Fruit fly (Drosophila melanogaster) whole organism, embryonic: ENCODE measurements around the gene CG9107.

Experiments
- Ada2b ChIP-seq: fragments of 200-800 bp; sonication (Bioruptor generic); IDR thresholded peaks from 2 replicates; pipeline ENCODE4 v1.3.6; 2022; ENCODE audit warnings: missing biosample characterization, missing genetic modification characterization
- CG1024 ChIP-seq: fragments of 200-800 bp; sonication (Bioruptor generic); IDR thresholded peaks from 2 replicates; pipeline ENCODE4 v1.3.6; 2022; ENCODE audit warnings: missing biosample characterization, missing genetic modification characterization
- CG11247 ChIP-seq: fragments of 200-800 bp; sonication (Bioruptor generic); IDR thresholded peaks from 2 replicates; pipeline ENCODE4 v1.3.6; 2022; ENCODE audit warnings: missing biosample characterization, missing genetic modification characterization
- CG11560 ChIP-seq: fragments of 200-800 bp; sonication (Bioruptor generic); IDR thresholded peaks from 3 replicates; pipeline ENCODE4 v1.3.6; 2022; ENCODE audit warnings: missing biosample characterization, missing genetic modification characterization
- CG12219 ChIP-seq: fragments of 200-800 bp; sonication (Bioruptor generic); optimal IDR thresholded peaks from 3 replicates; lab custom pipeline; 2018; ENCODE audit warnings: missing biosample characterization, mild to moderate bottlenecking, missing genetic modification characterization
- CG13894 ChIP-seq: fragments of 200-800 bp; sonication (Bioruptor generic); optimal IDR thresholded peaks from 3 replicates; lab custom pipeline; 2018; ENCODE audit warnings: missing biosample characterization, mild to moderate bottlenecking, missing genetic modification characterization, moderate library complexity
- CG14860 ChIP-seq: fragments of 200-800 bp; sonication (Bioruptor generic); IDR thresholded peaks from 3 replicates; pipeline ENCODE4 v1.3.6; 2022; ENCODE audit warnings: missing biosample characterization, missing genetic modification characterization; ENCODE audit not compliant: partially characterized antibody
- CG15601 ChIP-seq: fragments of 200-800 bp; sonication (Bioruptor generic); optimal IDR thresholded peaks from 3 replicates; lab custom pipeline; 2019; ENCODE audit warnings: missing biosample characterization, mild to moderate bottlenecking, missing genetic modification characterization, moderate library complexity
- CG17361 ChIP-seq: fragments of 200-800 bp; sonication (Bioruptor generic); IDR thresholded peaks from 3 replicates; pipeline ENCODE4 v1.3.6; 2022; ENCODE audit warnings: missing biosample characterization, missing genetic modification characterization
- CG17912 ChIP-seq: fragments of 200-800 bp; sonication (Bioruptor generic); optimal IDR thresholded peaks from 2 replicates; lab custom pipeline; 2018; ENCODE audit warnings: missing biosample characterization, mild to moderate bottlenecking, missing genetic modification characterization
- CG1792 ChIP-seq: fragments of 200-800 bp; sonication (Bioruptor generic); optimal IDR thresholded peaks from 2 replicates; lab custom pipeline; 2016; ENCODE audit warnings: missing biosample characterization, missing genetic modification characterization
- CG18619 ChIP-seq: fragments of 200-800 bp; sonication (Bioruptor generic); optimal IDR thresholded peaks from 3 replicates; lab custom pipeline; 2017; ENCODE audit warnings: missing biosample characterization, mild to moderate bottlenecking, missing genetic modification characterization
- CG2889 ChIP-seq: fragments of 200-800 bp; sonication (Bioruptor generic); IDR thresholded peaks from 3 replicates; pipeline ENCODE4 v1.3.6; 2022; ENCODE audit warnings: missing biosample characterization, missing genetic modification characterization
- CG3065 ChIP-seq: fragments of 200-800 bp; sonication (Bioruptor generic); optimal IDR thresholded peaks from 2 replicates; lab custom pipeline; 2016; ENCODE audit warnings: missing biosample characterization, missing genetic modification characterization
- CG3281 ChIP-seq: fragments of 200-800 bp; sonication (Bioruptor generic); optimal IDR thresholded peaks from 3 replicates; lab custom pipeline; 2017; ENCODE audit warnings: missing biosample characterization, mild to moderate bottlenecking, missing genetic modification characterization
- CG34224 ChIP-seq: fragments of 200-800 bp; sonication (Bioruptor generic); IDR thresholded peaks from 3 replicates; pipeline ENCODE4 v1.3.6; 2022; ENCODE audit warnings: missing biosample characterization, missing genetic modification characterization; ENCODE audit not compliant: partially characterized antibody
- CG34376 ChIP-seq: fragments of 200-800 bp; sonication (Bioruptor generic); optimal IDR thresholded peaks from 2 replicates; lab custom pipeline; 2018; ENCODE audit warnings: missing biosample characterization, mild to moderate bottlenecking, missing genetic modification characterization
- CG4282 ChIP-seq: fragments of 200-800 bp; sonication (Bioruptor generic); optimal IDR thresholded peaks from 2 replicates; lab custom pipeline; 2016; ENCODE audit warnings: missing biosample characterization, missing genetic modification characterization
- CG4328 ChIP-seq: fragments of 200-800 bp; sonication (Bioruptor generic); optimal IDR thresholded peaks from 3 replicates; lab custom pipeline; 2017; ENCODE audit warnings: missing biosample characterization, missing genetic modification reagents, missing genetic modification characterization
- CG6813 ChIP-seq: fragments of 200-800 bp; sonication (Bioruptor generic); optimal IDR thresholded peaks from 2 replicates; lab custom pipeline; 2017; ENCODE audit warnings: missing biosample characterization, missing genetic modification characterization, mild to moderate bottlenecking, moderate library complexity, missing genetic modification reagents
- CG7745 ChIP-seq: fragments of 200-800 bp; sonication (Bioruptor generic); optimal IDR thresholded peaks from 2 replicates; lab custom pipeline; 2018; ENCODE audit warnings: missing biosample characterization, mild to moderate bottlenecking, missing genetic modification characterization, moderate library complexity
- CHES-1-like ChIP-seq: fragments of 200-800 bp; sonication (Bioruptor generic); optimal IDR thresholded peaks from 2 replicates; lab custom pipeline; 2016; ENCODE audit warnings: missing biosample characterization, missing genetic modification characterization
- Dfd ChIP-seq, 2 experiments: fragments of >200 bp; optimal IDR thresholded peaks; 2 replicates each; lab custom pipeline; 2017; ENCODE audit warnings: missing biosample characterization in 2 of 2, missing genetic modification characterization in 2 of 2
- Dip3 ChIP-seq: fragments of 200-800 bp; sonication (Bioruptor generic); optimal IDR thresholded peaks from 3 replicates; lab custom pipeline; 2016; ENCODE audit warnings: missing biosample characterization, missing genetic modification characterization
- Dp ChIP-seq: fragments of 200-800 bp; sonication (Bioruptor generic); optimal IDR thresholded peaks from 2 replicates; lab custom pipeline; 2018; ENCODE audit warnings: missing biosample characterization, mild to moderate bottlenecking, missing genetic modification characterization, moderate library complexity
- H2.0 ChIP-seq: fragments of 200-800 bp; sonication (Bioruptor generic); IDR thresholded peaks from 2 replicates; pipeline ENCODE4 v1.3.6; 2022; ENCODE audit warnings: missing biosample characterization, missing genetic modification characterization
- Jarid2 ChIP-seq: fragments of 200-800 bp; sonication (Bioruptor generic); optimal IDR thresholded peaks from 3 replicates; lab custom pipeline; 2017; ENCODE audit warnings: mild to moderate bottlenecking, missing biosample characterization, missing genetic modification reagents, missing genetic modification characterization
- NK7.1 ChIP-seq: fragments of 200-800 bp; sonication (Bioruptor generic); optimal IDR thresholded peaks from 3 replicates; lab custom pipeline; 2016; ENCODE audit warnings: missing biosample characterization, missing genetic modification characterization
- Ravus ChIP-seq: fragments of 200-800 bp; sonication (Bioruptor generic); IDR thresholded peaks from 2 replicates; pipeline ENCODE4 v1.3.6; 2022; ENCODE audit warnings: missing biosample characterization, missing genetic modification characterization
- Rx ChIP-seq: fragments of 200-800 bp; sonication (Bioruptor generic); IDR thresholded peaks from 2 replicates; pipeline ENCODE4 v1.3.6; 2022; ENCODE audit warnings: missing biosample characterization, missing genetic modification characterization
- Sox102F ChIP-seq: fragments of 200-800 bp; sonication (Bioruptor generic); optimal IDR thresholded peaks from 2 replicates; lab custom pipeline; 2018; ENCODE audit warnings: missing biosample characterization, mild to moderate bottlenecking, missing genetic modification characterization, moderate library complexity
- Tbp ChIP-seq: fragments of >200 bp; optimal IDR thresholded peaks from 2 replicates; lab custom pipeline; 2018; ENCODE audit warnings: missing biosample characterization, missing genetic modification characterization
- Vsx1 ChIP-seq: fragments of 200-800 bp; sonication (Bioruptor generic); optimal IDR thresholded peaks from 2 replicates; lab custom pipeline; 2017; ENCODE audit warnings: missing biosample characterization, mild to moderate bottlenecking, missing genetic modification characterization, missing genetic modification reagents
- br ChIP-seq: fragments of >200 bp; optimal IDR thresholded peaks from 2 replicates; lab custom pipeline; 2017
- caup ChIP-seq: fragments of 200-800 bp; sonication (Bioruptor generic); optimal IDR thresholded peaks from 3 replicates; lab custom pipeline; 2017; ENCODE audit warnings: missing biosample characterization, mild to moderate bottlenecking, missing genetic modification characterization, moderate library complexity; ENCODE audit not compliant: severe bottlenecking
- gro ChIP-seq: fragments of 200-800 bp; sonication (Bioruptor generic); optimal IDR thresholded peaks from 2 replicates; lab custom pipeline; 2016; ENCODE audit warnings: missing biosample characterization, missing genetic modification characterization
- ham ChIP-seq: fragments of 200-800 bp; sonication (Bioruptor generic); IDR thresholded peaks from 2 replicates; pipeline ENCODE4 v1.3.6; 2022; ENCODE audit warnings: missing biosample characterization, missing genetic modification characterization
- hb ChIP-seq: fragments of 200-800 bp; sonication (Bioruptor generic); IDR thresholded peaks from 3 replicates; pipeline ENCODE4 v1.3.6; 2022; ENCODE audit warnings: missing biosample characterization, missing genetic modification characterization; ENCODE audit not compliant: partially characterized antibody
- hbn ChIP-seq: fragments of 200-800 bp; sonication (Bioruptor generic); IDR thresholded peaks from 2 replicates; pipeline ENCODE4 v1.3.6; 2022; ENCODE audit warnings: missing biosample characterization, missing genetic modification characterization; ENCODE audit not compliant: partially characterized antibody
- lilli ChIP-seq: fragments of 200-800 bp; sonication (Bioruptor generic); optimal IDR thresholded peaks from 3 replicates; lab custom pipeline; 2016; ENCODE audit warnings: missing biosample characterization, missing genetic modification characterization
- peb ChIP-seq: fragments of 200-800 bp; sonication (Bioruptor generic); IDR thresholded peaks from 2 replicates; pipeline ENCODE4 v1.3.6; 2022; ENCODE audit warnings: missing biosample characterization, missing genetic modification characterization
- pita ChIP-seq: fragments of 200-800 bp; sonication (Bioruptor generic); optimal IDR thresholded peaks from 2 replicates; lab custom pipeline; 2017; ENCODE audit warnings: missing biosample characterization, mild to moderate bottlenecking, missing genetic modification characterization
- ro ChIP-seq: fragments of 200-800 bp; sonication (Bioruptor generic); IDR thresholded peaks from 2 replicates; pipeline ENCODE4 v1.3.6; 2022; ENCODE audit warnings: missing biosample characterization, missing genetic modification characterization
- row ChIP-seq: fragments of 200-800 bp; sonication (Bioruptor generic); IDR thresholded peaks from 3 replicates; pipeline ENCODE4 v1.3.6; 2022; ENCODE audit warnings: missing biosample characterization, missing genetic modification characterization
- schlank ChIP-seq: fragments of 200-800 bp; sonication (Bioruptor generic); optimal IDR thresholded peaks from 2 replicates; lab custom pipeline; 2018; ENCODE audit warnings: missing biosample characterization, mild to moderate bottlenecking, missing genetic modification characterization
- sens-2 ChIP-seq: fragments of 200-800 bp; sonication (Bioruptor generic); IDR thresholded peaks from 2 replicates; pipeline ENCODE4 v1.3.6; 2022; ENCODE audit warnings: missing biosample characterization, missing genetic modification characterization
- seq ChIP-seq: fragments of 200-800 bp; sonication (Bioruptor generic); IDR thresholded peaks from 2 replicates; pipeline ENCODE4 v1.3.6; 2022; ENCODE audit warnings: missing biosample characterization, missing genetic modification characterization
- sisA ChIP-seq: fragments of 200-800 bp; sonication (Bioruptor generic); IDR thresholded peaks from 2 replicates; pipeline ENCODE4 v1.3.6; 2022; ENCODE audit warnings: missing biosample characterization, missing genetic modification characterization
- tin ChIP-seq: fragments of 200-800 bp; sonication (Bioruptor generic); optimal IDR thresholded peaks from 3 replicates; lab custom pipeline; 2016; ENCODE audit warnings: missing biosample characterization, missing genetic modification characterization
- trem ChIP-seq: fragments of 200-800 bp; optimal IDR thresholded peaks from 3 replicates; lab custom pipeline; 2019; ENCODE audit warnings: missing biosample characterization, mild to moderate bottlenecking, missing genetic modification characterization, moderate library complexity
- trh ChIP-seq: fragments of 200-800 bp; sonication (Bioruptor generic); optimal IDR thresholded peaks from 2 replicates; lab custom pipeline; 2016; ENCODE audit warnings: missing biosample characterization, missing genetic modification characterization
- wdn ChIP-seq: fragments of 200-800 bp; sonication (Bioruptor generic); IDR thresholded peaks from 2 replicates; pipeline ENCODE4 v1.3.6; 2022; ENCODE audit warnings: missing biosample characterization, missing genetic modification characterization

Gene CG9107

dm6 chr2L:6051212-6051621, 26.9 kb upstream of the CG9107 start (continued):
- peak; percentile 98 for TF ChIP-seq CG6813 (GFP tag; lab: Kevin White, UChicago)
- peak; percentile 90 for TF ChIP-seq CG17912 (GFP tag; lab: Kevin White, UChicago)
- TF ChIP-seq hbn (GFP tag; lab: Robert Waterston, UW), result no peak
- no peak for TF ChIP-seq Dp (GFP tag; lab: Kevin White, UChicago)
- no peak for TF ChIP-seq CG34224
- peak; percentile 97 for TF ChIP-seq caup (GFP tag; lab: Kevin White, UChicago)
- TF ChIP-seq Tbp (GFP tag; lab: Kevin White, UChicago), result no peak
- TF ChIP-seq CG12219 (GFP tag; lab: Kevin White, UChicago), result peak; percentile 99
- peak; percentile 61; the same call in 1 of the 2 replicates for TF ChIP-seq ham (GFP tag; lab: Robert Waterston, UW)
- peak; percentile 76 for TF ChIP-seq sisA (GFP tag; lab: Robert Waterston, UW)
- TF ChIP-seq Vsx1 (GFP tag; lab: Kevin White, UChicago), result no peak
- TF ChIP-seq CG17361, result no peak; the same call in none of the 3 replicates
- TF ChIP-seq seq (GFP tag; lab: Robert Waterston, UW), result peak; percentile 97
- TF ChIP-seq CG1792 (GFP tag; lab: Kevin White, UChicago), result peak; percentile 90
- peak; percentile 80 for TF ChIP-seq CG3065 (GFP tag; lab: Kevin White, UChicago)
- TF ChIP-seq trem, result peak; percentile 93
- peak; percentile 57 for TF ChIP-seq trh (GFP tag; lab: Kevin White, UChicago)
- peak; percentile 97 for TF ChIP-seq CG3281
- no peak for TF ChIP-seq pita
- TF ChIP-seq peb (GFP tag; lab: Robert Waterston, UW), result peak; percentile 86
- peak; percentile 95 for TF ChIP-seq CG4328
- TF ChIP-seq gro (GFP tag; lab: Kevin White, UChicago), result peak; percentile 98
- TF ChIP-seq Dip3 (GFP tag; lab: Kevin White, UChicago), result peak; percentile 92
- TF ChIP-seq sens-2 (GFP tag; lab: Robert Waterston, UW), result peak; percentile 95
- TF ChIP-seq H2.0, result peak; percentile 90
- peak; percentile 93 for TF ChIP-seq tin (GFP tag; lab: Kevin White, UChicago)
- TF ChIP-seq wdn (GFP tag; lab: Robert Waterston, UW), result peak; percentile 90
- peak; percentile 86 for TF ChIP-seq CG1024 (GFP tag; lab: Robert Waterston, UW)
- TF ChIP-seq ro (GFP tag; lab: Robert Waterston, UW), result peak; percentile 73
- TF ChIP-seq Ravus, result peak; percentile 75
- TF ChIP-seq Sox102F (GFP tag; lab: Kevin White, UChicago), result peak; percentile 95
- peak; percentile 95 for TF ChIP-seq CG18619 (GFP tag; lab: Kevin White, UChicago)
- TF ChIP-seq CG2889 (GFP tag; lab: Robert Waterston, UW), result peak; percentile 82
- peak; percentile 89 for TF ChIP-seq CHES-1-like
- TF ChIP-seq Dfd (GFP tag; optimal IDR thresholded peaks at IDR 0.05; lab: Kevin White, UChicago), result no peak
- TF ChIP-seq CG7745 (tag; lab: Kevin White, UChicago), result peak; percentile 40
- TF ChIP-seq hb (GFP tag; lab: Robert Waterston, UW), result no peak
- peak; percentile 80 for TF ChIP-seq Rx (GFP tag; lab: Robert Waterston, UW)
- TF ChIP-seq CG13894, result peak; percentile 97
- TF ChIP-seq schlank, result peak; percentile 95
- no peak for TF ChIP-seq CG14860
- peak; percentile 86 for TF ChIP-seq NK7.1 (GFP tag; lab: Kevin White, UChicago)
- TF ChIP-seq CG34376 (GFP tag; lab: Kevin White, UChicago), result peak; percentile 98
- peak; percentile 97 for TF ChIP-seq row
- peak; percentile 97 for TF ChIP-seq lilli (GFP tag; lab: Kevin White, UChicago)
- peak; percentile 79 for TF ChIP-seq Jarid2 (GFP tag; lab: Kevin White, UChicago)
- TF ChIP-seq CG11247 (GFP tag; lab: Robert Waterston, UW), result peak; percentile 94
- TF ChIP-seq CG15601, result peak; percentile 94
- TF ChIP-seq CG11560 (tag; lab: Robert Waterston, UW), result peak; percentile 56; the same call in 2 of the 3 replicates
- TF ChIP-seq Ada2b, result peak; percentile 96
- TF ChIP-seq CG4282, result peak; percentile 85
- TF ChIP-seq br (lab: Kevin White, UChicago), result no peak
